Fruit fly (Drosophila melanogaster) whole organism: ENCODE results near the gene CG13810.

Experiments
- CG8478 ChIP-seq: fragments of >200 bp; optimal IDR thresholded peaks from 2 replicates; lab custom pipeline; 2018; ENCODE audit warnings: inconsistent platforms
- Dll ChIP-seq: fragments of >200 bp; optimal IDR thresholded peaks from 2 replicates; lab custom pipeline; 2017
- EcR ChIP-seq, 2 experiments: fragments of >200 bp; optimal IDR thresholded peaks; 2 replicates each; lab custom pipeline; 2017; ENCODE audit warnings: missing biosample characterization in 2 of 2, missing genetic modification characterization in 2 of 2, missing genetic modification reagents in 2 of 2
- pan ChIP-seq: fragments of >200 bp; optimal IDR thresholded peaks from 2 replicates; lab custom pipeline; 2017
- usp ChIP-seq: fragments of >200 bp; optimal IDR thresholded peaks from 2 replicates; lab custom pipeline; 2017; ENCODE audit warnings: missing biosample characterization, missing genetic modification characterization, mixed read lengths

DNA sequence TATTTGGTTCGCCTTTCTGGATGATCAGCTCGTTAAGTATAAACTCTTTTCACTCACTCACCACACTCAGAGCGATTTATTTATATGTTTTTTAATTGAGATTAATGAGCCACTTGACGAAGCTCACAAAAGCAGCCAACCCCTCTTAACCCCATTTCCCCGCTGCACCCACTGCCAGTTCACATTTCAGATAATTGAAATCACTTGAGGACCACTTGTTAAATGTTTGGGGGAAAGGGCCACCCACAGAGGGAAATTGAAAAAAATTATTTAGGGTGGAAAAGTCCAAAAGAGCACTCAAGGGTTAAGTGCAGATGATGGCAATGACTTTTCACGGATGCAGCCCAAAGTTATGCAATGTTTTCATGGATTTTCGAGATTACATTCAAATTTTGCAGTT is 33.0 kb upstream of the CG13810 start:
- TF ChIP-seq pan (lab: Kevin White, UChicago), result no peak
- no peak for TF ChIP-seq CG8478 (lab: Kevin White, UChicago)
- TF ChIP-seq Dll, result no peak
- peak in 1 of 2 experiments; percentile 29 for TF ChIP-seq EcR (GFP tag; optimal IDR thresholded peaks at IDR 0.05; lab: Kevin White, UChicago)
- TF ChIP-seq usp (GFP tag; lab: Kevin White, UChicago), result no peak
